Fruit fly (Drosophila melanogaster) whole organism, adult: ENCODE results near the gene CG14742.
A peak's percentile ranks its signal among the peaks of the same experiment; 100 is the strongest.

Experiments
- CG11617 ChIP-seq: fragments of 200-800 bp; sonication (Bioruptor generic); optimal IDR thresholded peaks from 2 replicates; lab custom pipeline; 2017; ENCODE audit warnings: mild to moderate bottlenecking, missing biosample characterization, missing genetic modification reagents, missing genetic modification characterization
- CG12768 ChIP-seq: fragments of 200-800 bp; sonication (Bioruptor generic); optimal IDR thresholded peaks from 2 replicates; lab custom pipeline; 2017; ENCODE audit warnings: missing biosample characterization, missing genetic modification characterization, mild to moderate bottlenecking, moderate library complexity, missing genetic modification reagents
- CG14711 ChIP-seq: fragments of 200-800 bp; sonication (Bioruptor generic); optimal IDR thresholded peaks from 2 replicates; lab custom pipeline; 2018; ENCODE audit warnings: missing biosample characterization, mild to moderate bottlenecking, missing genetic modification characterization, moderate library complexity
- CG1620 ChIP-seq: fragments of 200-800 bp; sonication (Bioruptor generic); optimal IDR thresholded peaks from 2 replicates; lab custom pipeline; 2016; ENCODE audit warnings: missing biosample characterization, missing genetic modification characterization
- CG33017 ChIP-seq: fragments of 200-800 bp; sonication (Bioruptor generic); optimal IDR thresholded peaks from 2 replicates; lab custom pipeline; 2018; ENCODE audit warnings: missing biosample characterization, mild to moderate bottlenecking, missing genetic modification characterization, moderate library complexity
- CG5204 ChIP-seq: fragments of 200-800 bp; sonication (Bioruptor generic); optimal IDR thresholded peaks from 2 replicates; lab custom pipeline; 2016; ENCODE audit warnings: missing biosample characterization, missing genetic modification characterization
- CG7045 ChIP-seq: fragments of 200-800 bp; sonication (Bioruptor generic); optimal IDR thresholded peaks from 2 replicates; lab custom pipeline; 2017; ENCODE audit warnings: missing biosample characterization, mild to moderate bottlenecking, missing genetic modification characterization
- CG7101 ChIP-seq: fragments of 200-800 bp; sonication (Bioruptor generic); optimal IDR thresholded peaks from 2 replicates; lab custom pipeline; 2018; ENCODE audit warnings: missing biosample characterization, mild to moderate bottlenecking, missing genetic modification characterization, moderate library complexity
- Clk ChIP-seq: fragments of 200-800 bp; sonication (Bioruptor generic); optimal IDR thresholded peaks from 2 replicates; lab custom pipeline; 2017; ENCODE audit warnings: missing biosample characterization, missing genetic modification characterization
- Crg-1 ChIP-seq: fragments of 200-800 bp; sonication (Bioruptor generic); optimal IDR thresholded peaks from 2 replicates; lab custom pipeline; 2016; ENCODE audit warnings: missing biosample characterization, missing genetic modification characterization
- Hr96 ChIP-seq: fragments of 200-800 bp; sonication (Bioruptor generic); optimal IDR thresholded peaks from 2 replicates; lab custom pipeline; 2016; ENCODE audit warnings: missing biosample characterization, missing genetic modification characterization
- Mnt ChIP-seq: fragments of 200-800 bp; sonication (Bioruptor generic); optimal IDR thresholded peaks from 2 replicates; lab custom pipeline; 2016; ENCODE audit warnings: missing biosample characterization, mild to moderate bottlenecking, missing genetic modification characterization
- bab1 ChIP-seq: fragments of 200-800 bp; sonication (Bioruptor generic); optimal IDR thresholded peaks from 3 replicates; lab custom pipeline; 2019; ENCODE audit warnings: missing biosample characterization, mild to moderate bottlenecking, missing genetic modification characterization, moderate library complexity
- cic ChIP-seq: fragments of 200-800 bp; sonication (Bioruptor generic); optimal IDR thresholded peaks from 2 replicates; lab custom pipeline; 2017; ENCODE audit warnings: missing biosample characterization, mild to moderate bottlenecking, missing genetic modification characterization, moderate library complexity
- cnc ChIP-seq, 2 experiments: fragments of >200 bp; optimal IDR thresholded peaks; 2 replicates each; lab custom pipeline; 2017
- kay ChIP-seq: fragments of 200-800 bp; sonication (Bioruptor generic); peaks from one replicate; lab custom pipeline; 2016; ENCODE audit warnings: missing biosample characterization, missing genetic modification characterization, borderline replicate concordance
- ovo ChIP-seq: fragments of 200-800 bp; sonication (Bioruptor generic); optimal IDR thresholded peaks from 2 replicates; lab custom pipeline; 2016; ENCODE audit warnings: missing biosample characterization, missing genetic modification characterization
- pad ChIP-seq: fragments of 200-800 bp; sonication (Bioruptor generic); optimal IDR thresholded peaks from 3 replicates; lab custom pipeline; 2017; ENCODE audit warnings: missing biosample characterization, missing genetic modification characterization, mild to moderate bottlenecking, moderate library complexity, missing genetic modification reagents
- tj ChIP-seq: fragments of 200-800 bp; sonication (Bioruptor generic); optimal IDR thresholded peaks from 3 replicates; lab custom pipeline; 2017; ENCODE audit warnings: missing biosample characterization, mild to moderate bottlenecking, missing genetic modification characterization, moderate library complexity
- toe ChIP-seq: fragments of 200-800 bp; sonication (Bioruptor generic); optimal IDR thresholded peaks from 2 replicates; lab custom pipeline; 2016; ENCODE audit warnings: missing biosample characterization, missing genetic modification characterization

CG14742 gene

dm6 chr3R:12226239-12226638 lies 11.9 kb downstream of the CG14742 start, which contains the start of gene CG12256:
Gene CG12256 (minus strand): TSS chr3R:12226339.
- no peak for TF ChIP-seq cnc (optimal IDR thresholded peaks at IDR 0.05; lab: Kevin White, UChicago)
- TF ChIP-seq Crg-1: no peak
- TF ChIP-seq CG33017 (tag; lab: Kevin White, UChicago): no peak
- TF ChIP-seq CG12768 (GFP tag; lab: Kevin White, UChicago): no peak
- no peak for TF ChIP-seq CG5204 (GFP tag; lab: Kevin White, UChicago)
- TF ChIP-seq CG7101 (tag; lab: Kevin White, UChicago): no peak
- no peak for TF ChIP-seq CG1620 (GFP tag; lab: Kevin White, UChicago)
- no peak for TF ChIP-seq Hr96

- TF ChIP-seq CG1620 (GFP tag; lab: Kevin White, UChicago): no peak
- TF ChIP-seq CG12768 (GFP tag; lab: Kevin White, UChicago): no peak
Observed at dm6 chr3R:12229113-12229512, 14.8 kb downstream of the CG14742 start, which contains the start of gene CG3916. Gene CG3916 (plus strand): TSS chr3R:12229413.

dm6 chr3R:12232629-12233028 lies 18.3 kb downstream of the CG14742 start, which contains the start of gene Pglym87:
Gene Pglym87 (minus strand): TSS chr3R:12232729.
- TF ChIP-seq toe (GFP tag; lab: Kevin White, UChicago) (no peak), CG14711 (tag; lab: Kevin White, UChicago) (no peak), Crg-1 (no peak), CG11617 (GFP tag; lab: Kevin White, UChicago) (no peak), Hr96 (no peak), CG1620 (GFP tag; lab: Kevin White, UChicago) (no peak), CG7045 (GFP tag; lab: Kevin White, UChicago) (no peak), ovo (GFP tag; lab: Kevin White, UChicago) (no peak), cic (no peak), Mnt (GFP tag; lab: Kevin White, UChicago) (no peak), cnc (optimal IDR thresholded peaks at IDR 0.05; lab: Kevin White, UChicago) (no peak), pad (GFP tag; lab: Kevin White, UChicago) (no peak), Clk (GFP tag; lab: Kevin White, UChicago) (no peak), bab1 (GFP tag; lab: Kevin White, UChicago) (no peak), CG7101 (tag; lab: Kevin White, UChicago) (no peak), tj (GFP tag; lab: Kevin White, UChicago) (no peak), CG33017 (tag; lab: Kevin White, UChicago) (no peak), CG5204 (GFP tag; lab: Kevin White, UChicago) (no peak), CG12768 (GFP tag; lab: Kevin White, UChicago) (no peak), kay (no peak)

- TF ChIP-seq kay (no peak), CG5204 (GFP tag; lab: Kevin White, UChicago) (no peak), Clk (GFP tag; lab: Kevin White, UChicago) (no peak), tj (GFP tag; lab: Kevin White, UChicago) (no peak)
Observed at dm6 chr3R:12234584-12234983, 20.3 kb downstream of the CG14742 start, which contains the start of gene Cyp313a5. Gene Cyp313a5 (minus strand): TSS chr3R:12234684.

- TF ChIP-seq Mnt (GFP tag; lab: Kevin White, UChicago) (no peak), cnc (optimal IDR thresholded peaks at IDR 0.05; lab: Kevin White, UChicago) (no peak), CG33017 (tag; lab: Kevin White, UChicago) (no peak), Hr96 (no peak), bab1 (GFP tag; lab: Kevin White, UChicago) (no peak), CG14711 (tag; lab: Kevin White, UChicago) (no peak), CG12768 (GFP tag; lab: Kevin White, UChicago) (no peak), CG7045 (GFP tag; lab: Kevin White, UChicago) (no peak), Clk (GFP tag; lab: Kevin White, UChicago) (no peak), CG7101 (tag; lab: Kevin White, UChicago) (no peak), CG11617 (GFP tag; lab: Kevin White, UChicago) (no peak)
Observed at dm6 chr3R:12236804-12237203, 22.5 kb downstream of the CG14742 start, which contains the start of gene Cyp313a2. Gene Cyp313a2 (minus strand): TSS chr3R:12236904.

- TF ChIP-seq bab1 (GFP tag; lab: Kevin White, UChicago): no peak
Observed at dm6 chr3R:12239166-12239565, 24.9 kb downstream of the CG14742 start, which contains the start of gene Cyp313a3. Gene Cyp313a3 (minus strand): TSS chr3R:12239266.

dm6 chr3R:12244468-12245060 lies 30.3 kb downstream of the CG14742 start:
- TF ChIP-seq CG11617 (GFP tag; lab: Kevin White, UChicago) (no peak), pad (GFP tag; lab: Kevin White, UChicago) (peak; percentile 92)
